Worm (Caenorhabditis elegans) whole organism, L4 larva: ENCODE measurements around the gene F38A5.22.

Experiments used
- D1046.2 ChIP-seq: fragments of 200-800 bp; sonication (Bioruptor generic); IDR thresholded peaks from 2 replicates; pipeline ENCODE4 v1.3.6; 2022; ENCODE audit warnings: missing genetic modification characterization, missing compliant biosample characterization
- F37D6.2 ChIP-seq: sonication (generic microtip); optimal IDR thresholded peaks from 2 replicates; lab custom pipeline; 2016; ENCODE audit warnings: mild to moderate bottlenecking, missing genetic modification characterization, missing compliant biosample characterization
- F49E8.2 ChIP-seq: sonication (generic microtip); optimal IDR thresholded peaks from 2 replicates; lab custom pipeline; 2016; ENCODE audit warnings: missing compliant biosample characterization, mild to moderate bottlenecking, missing genetic modification characterization, borderline replicate concordance
- Y5F2A.4 ChIP-seq: fragments of 200-800 bp; sonication (Bioruptor generic); optimal IDR thresholded peaks from 2 replicates; lab custom pipeline; 2018; ENCODE audit warnings: mild to moderate bottlenecking, missing genetic modification characterization, missing compliant biosample characterization
- Y75B8A.6 ChIP-seq: fragments of 200-800 bp; sonication (Bioruptor generic); IDR thresholded peaks from 2 replicates; pipeline ENCODE4 v1.3.6; 2022; ENCODE audit warnings: missing genetic modification reagents, missing genetic modification characterization, missing compliant biosample characterization
- ZK546.5 ChIP-seq, 2 experiments: sonication (generic microtip); optimal IDR thresholded peaks; 2 replicates each; lab custom pipeline; 2017; ENCODE audit warnings: missing biosample characterization in 2 of 2, missing genetic modification characterization in 2 of 2
- aha-1 ChIP-seq: fragments of 150-350 bp; peaks from one replicate; lab custom pipeline; 2014; ENCODE audit warnings: missing biosample characterization, missing genetic modification characterization
- ama-1 ChIP-seq: fragments of 150-350 bp; optimal IDR thresholded peaks from 2 replicates; lab custom pipeline; 2014; ENCODE audit warnings: inconsistent platforms, mixed read lengths
- arid-1 ChIP-seq: fragments of 200-800 bp; sonication (Bioruptor generic); conservative IDR thresholded peaks from 2 replicates; pipeline ENCODE4 v1.3.6; 2022; ENCODE audit warnings: missing genetic modification reagents, missing genetic modification characterization, missing compliant biosample characterization
- attf-4 ChIP-seq: sonication (generic microtip); optimal IDR thresholded peaks from 3 replicates; lab custom pipeline; 2017; ENCODE audit warnings: missing biosample characterization, missing genetic modification characterization
- ceh-32 ChIP-seq: sonication (generic microtip); optimal IDR thresholded peaks from 2 replicates; lab custom pipeline; 2016; ENCODE audit warnings: mild to moderate bottlenecking, missing genetic modification characterization, missing compliant biosample characterization; ENCODE audit not compliant: poor library complexity
- daf-8 ChIP-seq: fragments of 200-800 bp; sonication (Bioruptor generic); IDR thresholded peaks from 2 replicates; pipeline ENCODE4 v1.3.6; 2022; ENCODE audit warnings: missing genetic modification characterization, missing compliant biosample characterization
- dmd-8 ChIP-seq: fragments of 200-800 bp; sonication (Bioruptor generic); IDR thresholded peaks from 2 replicates; pipeline ENCODE4 v1.3.6; 2022; ENCODE audit warnings: missing genetic modification characterization, missing compliant biosample characterization
- dmd-9 ChIP-seq: fragments of 200-800 bp; sonication (Bioruptor generic); IDR thresholded peaks from 2 replicates; pipeline ENCODE4 v1.3.6; 2022; ENCODE audit warnings: missing genetic modification reagents, missing genetic modification characterization, missing compliant biosample characterization
- dpl-1 ChIP-seq: fragments of 150-350 bp; optimal IDR thresholded peaks from 2 replicates; lab custom pipeline; 2014; ENCODE audit warnings: missing biosample characterization, missing genetic modification reagents, missing genetic modification characterization
- duxl-1 ChIP-seq: sonication (generic microtip); optimal IDR thresholded peaks from 2 replicates; lab custom pipeline; 2016; ENCODE audit warnings: mild to moderate bottlenecking, missing genetic modification characterization, moderate library complexity, missing compliant biosample characterization; ENCODE audit not compliant: poor library complexity
- egl-27 ChIP-seq: sonication (generic microtip); optimal IDR thresholded peaks from 3 replicates; lab custom pipeline; 2017; ENCODE audit warnings: missing biosample characterization, missing genetic modification reagents, missing genetic modification characterization
- fkh-10 ChIP-seq: fragments of 150-350 bp; optimal IDR thresholded peaks from 2 replicates; lab custom pipeline; 2014; ENCODE audit warnings: missing biosample characterization, missing genetic modification reagents, missing genetic modification characterization
- fos-1 ChIP-seq: fragments of 150-350 bp; optimal IDR thresholded peaks from 2 replicates; lab custom pipeline; 2014; ENCODE audit warnings: missing biosample characterization, missing genetic modification characterization
- gei-8 ChIP-seq: fragments of 200-800 bp; sonication (Bioruptor generic); optimal IDR thresholded peaks from 2 replicates; lab custom pipeline; 2018; ENCODE audit warnings: mild to moderate bottlenecking, missing genetic modification characterization, missing compliant biosample characterization
- hlh-30 ChIP-seq: sonication (generic microtip); optimal IDR thresholded peaks from 2 replicates; lab custom pipeline; 2017; ENCODE audit warnings: antibody characterized with exemption, mild to moderate bottlenecking, missing genetic modification characterization, missing compliant biosample characterization; ENCODE audit not compliant: insufficient read depth
- hmg-1.1 ChIP-seq: fragments of 200-800 bp; sonication (Bioruptor generic); IDR thresholded peaks from 2 replicates; pipeline ENCODE4 v1.3.6; 2022; ENCODE audit warnings: missing genetic modification reagents, missing genetic modification characterization, missing compliant biosample characterization
- lim-7 ChIP-seq: fragments of 200-800 bp; sonication (Bioruptor generic); IDR thresholded peaks from 2 replicates; pipeline ENCODE4 v1.3.6; 2022; ENCODE audit warnings: missing genetic modification characterization, missing compliant biosample characterization
- lin-13 ChIP-seq: fragments of 150-350 bp; optimal IDR thresholded peaks from 2 replicates; lab custom pipeline; 2014; ENCODE audit warnings: missing biosample characterization, missing genetic modification reagents, missing genetic modification characterization
- lin-29 ChIP-seq: fragments of 200-800 bp; sonication (Bioruptor generic); IDR thresholded peaks from 2 replicates; pipeline ENCODE4 v1.3.6; 2022; ENCODE audit warnings: missing genetic modification reagents, missing genetic modification characterization, missing compliant biosample characterization
- lin-38 ChIP-seq: fragments of 200-800 bp; sonication (Bioruptor generic); IDR thresholded peaks from 2 replicates; pipeline ENCODE4 v1.3.6; 2022; ENCODE audit warnings: missing genetic modification reagents, missing genetic modification characterization, missing compliant biosample characterization
- lin-39 ChIP-seq: fragments of 150-350 bp; optimal IDR thresholded peaks from 2 replicates; lab custom pipeline; 2014; ENCODE audit warnings: missing biosample characterization, missing genetic modification reagents, missing genetic modification characterization
- nhr-102 ChIP-seq: sonication (generic microtip); optimal IDR thresholded peaks from 2 replicates; lab custom pipeline; 2016; ENCODE audit warnings: mild to moderate bottlenecking, missing genetic modification characterization, moderate library complexity, missing compliant biosample characterization
- nhr-111 ChIP-seq: fragments of 200-800 bp; sonication (Bioruptor generic); optimal IDR thresholded peaks from 2 replicates; lab custom pipeline; 2018; ENCODE audit warnings: mild to moderate bottlenecking, missing genetic modification characterization, missing compliant biosample characterization
- nhr-237 ChIP-seq: sonication (generic microtip); optimal IDR thresholded peaks from 2 replicates; lab custom pipeline; 2017; ENCODE audit warnings: missing biosample characterization, missing genetic modification characterization
- nhr-25 ChIP-seq: sonication (generic microtip); optimal IDR thresholded peaks from 2 replicates; lab custom pipeline; 2017; ENCODE audit warnings: missing genetic modification characterization, mild to moderate bottlenecking, missing compliant biosample characterization, antibody characterized with exemption, moderate library complexity, borderline replicate concordance; ENCODE audit not compliant: insufficient read depth
- nhr-28 ChIP-seq: fragments of 150-350 bp; optimal IDR thresholded peaks from 2 replicates; lab custom pipeline; 2014; ENCODE audit warnings: missing biosample characterization, missing genetic modification characterization
- nhr-42 ChIP-seq: fragments of 200-800 bp; sonication (Bioruptor generic); IDR thresholded peaks from 2 replicates; pipeline ENCODE4 v1.3.6; 2022; ENCODE audit warnings: missing genetic modification characterization, missing compliant biosample characterization
- nhr-48 ChIP-seq: sonication (generic microtip); optimal IDR thresholded peaks from 2 replicates; lab custom pipeline; 2016; ENCODE audit warnings: mild to moderate bottlenecking, missing genetic modification characterization, missing compliant biosample characterization
- nhr-6 ChIP-seq: fragments of 150-350 bp; optimal IDR thresholded peaks from 2 replicates; lab custom pipeline; 2014; ENCODE audit warnings: missing biosample characterization, missing genetic modification characterization
- pha-4 ChIP-seq, 2 experiments: fragments of 150-350 bp in 1 of 2; fragments of 200-800 bp in 1 of 2; sonication (Bioruptor generic) in 1 of 2; IDR thresholded peaks in 1 of 2; optimal IDR thresholded peaks in 1 of 2; 2 replicates each; pipeline versions ENCODE4 v1.3.6 to Lab custom; 2014 to 2022; ENCODE audit warnings: missing genetic modification characterization in 2 of 2, missing genetic modification reagents in 2 of 2, missing biosample characterization in 1 of 2, missing compliant biosample characterization in 1 of 2
- rbr-2 ChIP-seq: sonication (generic microtip); optimal IDR thresholded peaks from 2 replicates; lab custom pipeline; 2016; ENCODE audit warnings: missing genotype, missing genetic modification characterization, missing compliant biosample characterization
- skn-1 ChIP-seq: fragments of 150-350 bp; optimal IDR thresholded peaks from 2 replicates; lab custom pipeline; 2014; ENCODE audit warnings: missing biosample characterization, missing genetic modification characterization
- snpc-1.2 ChIP-seq: fragments of 200-800 bp; sonication (Bioruptor generic); IDR thresholded peaks from 2 replicates; pipeline ENCODE4 v1.3.6; 2022; ENCODE audit warnings: missing genetic modification reagents, missing genetic modification characterization, missing compliant biosample characterization
- spr-1 ChIP-seq: sonication (generic microtip); optimal IDR thresholded peaks from 2 replicates; lab custom pipeline; 2016; ENCODE audit warnings: mild to moderate bottlenecking, missing genetic modification characterization, missing compliant biosample characterization
- spr-3 ChIP-seq: fragments of 200-800 bp; sonication (Bioruptor generic); optimal IDR thresholded peaks from 2 replicates; lab custom pipeline; 2018; ENCODE audit warnings: mild to moderate bottlenecking, missing genetic modification characterization, missing compliant biosample characterization
- tra-1 ChIP-seq: fragments of 200-800 bp; sonication (Bioruptor generic); IDR thresholded peaks from 2 replicates; pipeline ENCODE4 v1.3.6; 2022; ENCODE audit warnings: missing genetic modification reagents, missing genetic modification characterization, missing compliant biosample characterization
- unc-130 ChIP-seq: sonication (generic microtip); optimal IDR thresholded peaks from 2 replicates; lab custom pipeline; 2016; ENCODE audit warnings: missing genetic modification reagents, missing genetic modification characterization, missing compliant biosample characterization
- unc-62 ChIP-seq, 3 experiments: fragments of 150-350 bp in 1 of 3; sonication (generic microtip); optimal IDR thresholded peaks in 2 of 3; peaks in 1 of 3; 1 replicate in 1 of 3; 2 replicates in 2 of 3; lab custom pipeline; 2014 to 2017; ENCODE audit warnings: missing biosample characterization in 3 of 3, missing genetic modification characterization in 3 of 3, missing genetic modification reagents in 3 of 3, missing genotype in 1 of 3
- vab-7 ChIP-seq: fragments of 200-800 bp; sonication (Bioruptor generic); IDR thresholded peaks from 2 replicates; pipeline ENCODE4 v1.3.6; 2022; ENCODE audit warnings: missing genetic modification reagents, missing genetic modification characterization, missing compliant biosample characterization
- zfp-2 ChIP-seq: sonication (generic microtip); optimal IDR thresholded peaks from 2 replicates; lab custom pipeline; 2016; ENCODE audit warnings: mild to moderate bottlenecking, missing genetic modification characterization, missing compliant biosample characterization
- zfp-3 ChIP-seq: fragments of 200-800 bp; sonication (Bioruptor generic); conservative IDR thresholded peaks from 2 replicates; pipeline ENCODE4 v1.3.6; 2022; ENCODE audit warnings: missing genetic modification reagents, missing genetic modification characterization, missing compliant biosample characterization
- ztf-11 ChIP-seq: fragments of 150-350 bp; optimal IDR thresholded peaks from 2 replicates; lab custom pipeline; 2014; ENCODE audit warnings: missing biosample characterization, missing genetic modification characterization

Gene F38A5.22

ce11 chrIV:6555388-6556330 is 40.1 kb downstream of the F38A5.22 start, which contains the start of gene paqr-1 (continued):
- TF ChIP-seq lin-38 (GFP tag; lab: Robert Waterston, UW) (0 out of 2 replicates have a peak, but pooled peaks have one; percentile 22), spr-1 (no peak), nhr-111 (GFP tag; lab: Kevin White, UChicago) (no peak), nhr-237 (tag; lab: Kevin White, UChicago) (no peak), dpl-1 (GFP tag; lab: Kevin White, UChicago) (peak; percentile 72), nhr-48 (tag; lab: Kevin White, UChicago) (no peak), daf-8 (GFP tag; lab: Robert Waterston, UW) (no peak), dmd-8 (no peak), nhr-102 (tag; lab: Kevin White, UChicago) (no peak), egl-27 (tag; lab: Kevin White, UChicago) (no peak), lin-39 (no peak), pha-4 (GFP tag; IDR thresholded peaks at IDR 0.05; lab: Robert Waterston, UW) (no peak), pha-4 (tag; optimal IDR thresholded peaks at IDR 0.05; lab: Kevin White, UChicago) (no peak), hmg-1.1 (GFP tag; lab: Robert Waterston, UW) (0 out of 2 replicates have a peak, but pooled peaks have one; percentile 19), lin-29 (GFP tag; lab: Robert Waterston, UW) (no peak), fos-1 (tag; lab: Kevin White, UChicago) (no peak), skn-1 (tag; lab: Kevin White, UChicago) (no peak), nhr-28 (tag; lab: Kevin White, UChicago) (no peak), hlh-30 (peak; percentile 82), unc-62 (GFP tag; optimal IDR thresholded peaks at IDR 0.05 in 1 of 2; lab: Kevin White, UChicago) (peak in 1 of 2 experiments; percentile 9), unc-62 (tag; optimal IDR thresholded peaks at IDR 0.05; lab: Kevin White, UChicago) (no peak), duxl-1 (tag; lab: Kevin White, UChicago) (no peak), Y75B8A.6 (GFP tag; lab: Robert Waterston, UW) (no peak), aha-1 (tag; lab: Kevin White, UChicago) (peak; percentile 56), zfp-3 (GFP tag; lab: Robert Waterston, UW) (no peak), ama-1 (no peak), tra-1 (no peak), nhr-25 (tag; lab: Kevin White, UChicago) (no peak), nhr-42 (GFP tag; lab: Robert Waterston, UW) (no peak), ZK546.5 (tag; optimal IDR thresholded peaks at IDR 0.05; lab: Kevin White, UChicago) (no peak), F37D6.2 (tag; lab: Kevin White, UChicago) (no peak), spr-3 (GFP tag; lab: Kevin White, UChicago) (no peak), D1046.2 (GFP tag; lab: Robert Waterston, UW) (no peak), nhr-6 (no peak), snpc-1.2 (no peak), F49E8.2 (tag; lab: Kevin White, UChicago) (no peak), dmd-9 (GFP tag; lab: Robert Waterston, UW) (no peak), gei-8 (no peak), ceh-32 (no peak), vab-7 (no peak), fkh-10 (GFP tag; lab: Kevin White, UChicago) (no peak), zfp-2 (no peak), rbr-2 (tag; lab: Kevin White, UChicago) (no peak), lim-7 (GFP tag; lab: Robert Waterston, UW) (no peak), lin-13 (no peak), arid-1 (GFP tag; lab: Robert Waterston, UW) (no peak), Y5F2A.4 (no peak), ztf-11 (tag; lab: Kevin White, UChicago) (no peak), attf-4 (tag; lab: Kevin White, UChicago) (no peak), unc-130 (GFP tag; lab: Kevin White, UChicago) (no peak)
